Worm (Caenorhabditis elegans): ENCODE measurements around the gene irld-18.

Gene irld-18

DNA sequence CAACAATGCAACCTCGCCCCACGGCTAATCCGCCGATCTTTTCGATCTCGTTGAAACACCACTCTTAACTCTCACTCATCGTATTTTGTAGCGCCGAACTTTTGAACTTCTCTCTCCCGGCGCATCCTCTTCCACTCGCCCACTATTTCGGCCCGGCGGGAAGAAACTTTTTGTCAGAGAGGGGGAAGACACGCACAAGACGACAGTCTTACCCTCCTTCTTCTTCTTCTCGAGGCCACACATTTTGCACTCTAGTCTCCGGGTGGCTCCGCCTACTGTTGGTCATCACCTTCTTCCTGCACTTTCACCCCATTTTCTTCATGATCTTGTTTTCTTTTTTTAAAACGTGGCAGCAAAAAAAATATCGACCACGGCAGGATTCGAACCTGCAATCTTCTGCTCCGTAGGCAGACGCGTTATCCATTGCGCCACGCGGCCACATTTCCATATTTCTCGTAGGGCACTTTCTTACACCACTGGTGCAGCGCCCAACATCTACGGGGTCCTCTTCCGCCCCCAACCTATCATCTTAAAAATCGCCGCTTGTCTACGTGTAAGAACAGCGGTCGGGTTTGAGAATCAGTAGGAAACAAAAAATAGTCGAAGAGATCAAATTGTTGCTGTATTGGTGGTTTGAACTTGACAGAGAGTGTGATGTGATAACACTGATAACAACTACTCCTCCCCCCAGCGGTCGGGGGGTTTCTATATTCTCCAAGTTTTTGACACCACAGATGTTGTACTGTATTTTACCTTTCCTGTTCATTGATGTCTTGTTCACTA, 30.3 kb upstream of the irld-18 start (continued):
- TF ChIP-seq fkh-10 (GFP tag; optimal IDR thresholded peaks at IDR 0.05): no peak
- TF ChIP-seq dpl-1 (GFP tag; optimal IDR thresholded peaks at IDR 0.05): peak in 2 of 3 experiments; percentile 29 to 54
- TF ChIP-seq swsn-7 (tag; optimal IDR thresholded peaks at IDR 0.05): peak; percentile 35
- TF ChIP-seq nhr-77 (tag; optimal IDR thresholded peaks at IDR 0.05): peak; percentile 60
- TF ChIP-seq nhr-20 (tag; optimal IDR thresholded peaks at IDR 0.05): peak; percentile 94
- TF ChIP-seq ceh-63 (GFP tag; optimal IDR thresholded peaks at IDR 0.05): no peak
- peak; percentile 55 for TF ChIP-seq lin-15B (tag; optimal IDR thresholded peaks at IDR 0.05)
- no peak for TF ChIP-seq fkh-8 (tag; optimal IDR thresholded peaks at IDR 0.05)
- peak; percentile 89 for TF ChIP-seq nhr-71 (tag; optimal IDR thresholded peaks at IDR 0.05)
- TF ChIP-seq irx-1 (tag; optimal IDR thresholded peaks at IDR 0.05): peak; percentile 7
- peak in 1 of 2 experiments; percentile 48 for TF ChIP-seq mdl-1 (tag; optimal IDR thresholded peaks at IDR 0.05)
- 0 out of 2 replicates have a peak, but pooled peaks have one; percentile 7 for TF ChIP-seq mab-9 (GFP tag; IDR thresholded peaks at IDR 0.05)
- TF ChIP-seq dsc-1 (tag; optimal IDR thresholded peaks at IDR 0.05): no peak
- peak; percentile 74 for TF ChIP-seq nhr-19 (GFP tag; conservative IDR thresholded peaks at IDR 0.05)
- peak; percentile 32 for TF ChIP-seq skn-1 (tag; optimal IDR thresholded peaks at IDR 0.05)
- TF ChIP-seq C16A3.4 (tag; optimal IDR thresholded peaks at IDR 0.05): peak; percentile 67
- no peak for TF ChIP-seq pag-3 (tag; optimal IDR thresholded peaks at IDR 0.05; ENCODE audit: borderline replicate concordance, insufficient read depth)
- peak; percentile 28 for TF ChIP-seq snpc-4 (tag; optimal IDR thresholded peaks at IDR 0.05)
- TF ChIP-seq jun-1 (tag; optimal IDR thresholded peaks at IDR 0.05): no peak
- TF ChIP-seq lin-14 (GFP tag; optimal IDR thresholded peaks at IDR 0.05): peak; percentile 82
- TF ChIP-seq zag-1 (tag; optimal IDR thresholded peaks at IDR 0.05): no peak
- no peak for TF ChIP-seq aly-2 (tag; optimal IDR thresholded peaks at IDR 0.05)
- peak in 1 of 3 experiments; percentile 2 for TF ChIP-seq ceh-82 (tag; optimal IDR thresholded peaks at IDR 0.05)

DNA sequence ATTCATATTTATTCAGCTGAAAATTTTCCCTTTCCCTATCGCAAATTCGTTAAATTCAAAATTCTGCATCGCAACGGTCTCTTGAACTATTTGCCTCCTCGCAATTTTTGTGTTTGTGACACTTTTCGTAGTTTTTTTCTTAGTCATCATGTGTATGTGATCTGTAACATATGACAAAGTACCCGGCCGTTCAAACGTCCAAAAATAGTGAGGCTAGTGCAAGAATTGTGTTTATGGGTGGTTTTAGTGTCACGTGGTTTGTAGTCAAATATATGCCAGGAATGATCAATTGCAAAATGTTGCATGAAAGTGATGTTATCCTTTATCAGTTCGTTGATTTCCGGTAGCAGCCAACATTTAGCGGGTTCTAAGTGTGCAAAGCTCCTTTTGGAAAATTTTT, 28.9 kb upstream of the irld-18 start:
- TF ChIP-seq zag-1 (tag; optimal IDR thresholded peaks at IDR 0.05): no peak
- peak; percentile 72 for TF ChIP-seq skn-1 (tag; optimal IDR thresholded peaks at IDR 0.05)
- TF ChIP-seq nhr-71 (tag; optimal IDR thresholded peaks at IDR 0.05): peak; percentile 56
- peak; percentile 1 for TF ChIP-seq nhr-90 (tag; optimal IDR thresholded peaks at IDR 0.05; ENCODE audit: poor library complexity)
- peak in 1 of 2 experiments; percentile 8 for TF ChIP-seq mdl-1 (tag; optimal IDR thresholded peaks at IDR 0.05)
- no peak for TF ChIP-seq fos-1 (tag; optimal IDR thresholded peaks at IDR 0.05)
- peak in 1 of 2 experiments; percentile 69 for TF ChIP-seq lin-35 (GFP tag; optimal IDR thresholded peaks at IDR 0.05)
- TF ChIP-seq nhr-85 (tag): peak; percentile 84
- TF ChIP-seq lin-14 (GFP tag; optimal IDR thresholded peaks at IDR 0.05): peak; percentile 24
- TF ChIP-seq snu-23 (GFP tag; optimal IDR thresholded peaks at IDR 0.05): peak; percentile 30
- TF ChIP-seq fkh-8 (tag; optimal IDR thresholded peaks at IDR 0.05): no peak
- peak; percentile 33 for TF ChIP-seq mep-1 (tag; optimal IDR thresholded peaks at IDR 0.05)
- TF ChIP-seq elt-3 (tag; optimal IDR thresholded peaks at IDR 0.05): peak in 1 of 6 experiments; percentile 22
- peak; percentile 37 for TF ChIP-seq jun-1 (tag; optimal IDR thresholded peaks at IDR 0.05)
- peak; percentile 19 for TF ChIP-seq blmp-1 (tag; optimal IDR thresholded peaks at IDR 0.05)
- TF ChIP-seq nhr-20 (tag; optimal IDR thresholded peaks at IDR 0.05): peak; percentile 68
- TF ChIP-seq elt-2 (tag; optimal IDR thresholded peaks at IDR 0.05): peak; percentile 18
- no peak for TF ChIP-seq F16B12.6 (tag; optimal IDR thresholded peaks at IDR 0.05)
- no peak for TF ChIP-seq ceh-82 (tag; optimal IDR thresholded peaks at IDR 0.05)

DNA sequence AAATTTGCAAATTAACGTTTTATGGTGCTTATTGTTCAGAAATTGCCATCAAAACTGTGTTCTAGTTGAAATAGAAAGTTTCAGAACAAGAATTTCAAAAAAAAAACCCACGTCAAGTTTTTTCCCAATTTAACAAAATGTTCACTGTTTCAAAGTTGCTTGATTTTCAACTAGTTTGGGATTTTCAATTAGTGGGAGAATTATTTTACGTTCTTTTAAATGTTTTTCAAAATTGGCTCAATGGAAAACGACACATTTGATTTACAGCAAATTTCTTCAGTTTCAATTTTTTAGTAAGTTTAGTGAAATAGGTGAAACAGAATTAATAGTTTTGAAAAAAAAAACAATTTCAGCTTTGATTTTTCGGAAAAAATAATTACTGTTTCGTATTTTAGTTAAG, 27.8 kb upstream of the irld-18 start:
- TF ChIP-seq nhr-20 (tag; optimal IDR thresholded peaks at IDR 0.05): no peak
- no peak for TF ChIP-seq tlp-1 (tag; optimal IDR thresholded peaks at IDR 0.05)
- TF ChIP-seq efl-1 (optimal IDR thresholded peaks at IDR 0.05): no peak
- peak in 1 of 2 experiments; percentile 54 for TF ChIP-seq efl-1 (GFP tag; optimal IDR thresholded peaks at IDR 0.05 in 1 of 2)
- no peak for TF ChIP-seq unc-86 (tag; optimal IDR thresholded peaks at IDR 0.05)
- TF ChIP-seq mef-2 (tag; optimal IDR thresholded peaks at IDR 0.05): no peak
